Worm (Caenorhabditis elegans): ENCODE results near the gene npr-6.
A peak's percentile ranks its signal among the peaks of the same experiment; 100 is the strongest.

Gene npr-6

DNA sequence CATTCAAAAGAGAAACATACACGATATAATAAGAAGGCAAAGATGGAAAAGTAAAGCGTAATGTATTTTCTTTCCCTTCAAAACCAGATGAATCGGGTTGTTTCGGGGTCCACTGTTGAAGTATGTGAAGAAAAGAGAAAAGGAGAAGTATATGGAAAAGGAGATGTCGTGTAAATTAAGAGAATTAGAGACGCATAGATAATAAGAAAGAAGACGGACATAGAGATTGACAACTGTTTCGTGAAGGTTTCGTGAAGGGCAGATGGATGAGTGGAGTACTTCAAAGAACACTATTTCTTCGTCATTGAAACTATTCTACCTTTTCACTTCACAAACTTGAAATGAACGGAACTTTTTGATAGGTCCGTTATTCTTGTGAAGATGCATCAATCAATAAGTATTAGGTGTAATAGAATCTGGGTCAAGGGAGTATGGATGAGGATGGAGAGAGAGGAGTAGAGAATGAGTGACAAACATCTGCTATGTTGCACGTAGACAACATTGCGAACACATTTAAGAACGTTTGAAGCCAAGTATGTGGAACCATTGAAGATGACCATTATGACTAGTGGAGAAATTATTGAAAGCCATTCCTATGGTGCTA lies 47.3 kb downstream of the npr-6 start:
- TF ChIP-seq F52B5.7 (tag; optimal IDR thresholded peaks at IDR 0.05) = no peak
- TF ChIP-seq ceh-27 (GFP tag; optimal IDR thresholded peaks at IDR 0.05) = no peak
- TF ChIP-seq C06A6.2 (GFP tag; conservative IDR thresholded peaks at IDR 0.05) = no peak

DNA sequence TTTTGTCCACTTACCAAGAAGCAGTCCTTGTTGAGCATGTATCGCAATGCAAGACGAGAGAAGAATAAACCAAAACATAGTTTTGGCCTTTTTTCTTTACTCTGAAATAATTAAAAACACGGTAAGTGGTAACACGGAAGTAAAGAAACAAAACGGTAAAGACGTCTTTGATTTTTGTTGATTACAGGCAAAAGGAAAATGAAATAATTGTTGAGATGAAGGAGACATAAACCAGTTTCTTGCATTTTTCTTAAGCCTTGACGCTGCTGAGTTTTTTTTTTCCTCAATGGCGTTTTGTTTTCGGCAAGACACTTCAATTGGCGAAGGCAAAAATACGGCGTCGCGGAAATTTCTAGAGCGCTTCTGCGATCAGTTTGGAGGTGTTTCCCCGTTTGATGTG lies 48.7 kb downstream of the npr-6 start, which contains the start of gene zipt-13:
TSS of gene zipt-13 (minus strand) at position 101 of the 400 bp plus-strand sequence.
- TF ChIP-seq nfyb-1 (GFP tag; IDR thresholded peaks at IDR 0.05) (no peak), F22D6.2 (tag; optimal IDR thresholded peaks at IDR 0.05) (no peak), efl-1 (GFP tag; optimal IDR thresholded peaks at IDR 0.05) (no peak), ets-4 (GFP tag; optimal IDR thresholded peaks at IDR 0.05) (no peak), lin-40 (tag; optimal IDR thresholded peaks at IDR 0.05) (peak; percentile 16), fkh-3 (tag; optimal IDR thresholded peaks at IDR 0.05) (no peak), ekl-4 (GFP tag; IDR thresholded peaks at IDR 0.05) (no peak), C17E4.6 (GFP tag; IDR thresholded peaks at IDR 0.05) (no peak)

Data from whole organism, young adult.